Fruit fly (Drosophila melanogaster) whole organism, embryonic: ENCODE data around the gene Pfdn2.

ENCODE experiments used
- C15 ChIP-seq: fragments of 200-800 bp; sonication (Bioruptor generic); IDR thresholded peaks from 3 replicates; pipeline ENCODE4 v1.3.6; 2022; ENCODE audit warnings: missing biosample characterization, missing genetic modification characterization
- CG11723 ChIP-seq: fragments of 200-800 bp; sonication (Bioruptor generic); optimal IDR thresholded peaks from 2 replicates; lab custom pipeline; 2017; ENCODE audit warnings: missing biosample characterization, mild to moderate bottlenecking, missing genetic modification characterization
- CG12744 ChIP-seq: fragments of 200-800 bp; sonication (Bioruptor generic); optimal IDR thresholded peaks from 2 replicates; lab custom pipeline; 2016; ENCODE audit warnings: missing biosample characterization, missing genetic modification characterization
- CG12769 ChIP-seq: fragments of 200-800 bp; sonication (Bioruptor generic); optimal IDR thresholded peaks from 2 replicates; lab custom pipeline; 2019; ENCODE audit warnings: missing biosample characterization, mild to moderate bottlenecking, missing genetic modification characterization, moderate library complexity
- CG13287 ChIP-seq: fragments of 200-800 bp; sonication (Bioruptor generic); IDR thresholded peaks from 2 replicates; pipeline ENCODE4 v1.3.6; 2022; ENCODE audit warnings: missing biosample characterization, missing genetic modification characterization; ENCODE audit not compliant: partially characterized antibody
- CG15011 ChIP-seq: fragments of 200-800 bp; sonication (Bioruptor generic); optimal IDR thresholded peaks from 3 replicates; lab custom pipeline; 2018; ENCODE audit warnings: missing biosample characterization, mild to moderate bottlenecking, missing genetic modification characterization
- CG1529 ChIP-seq: fragments of 200-800 bp; sonication (Bioruptor generic); optimal IDR thresholded peaks from 3 replicates; lab custom pipeline; 2018; ENCODE audit warnings: missing biosample characterization, missing genetic modification characterization
- CG15601 ChIP-seq: fragments of 200-800 bp; sonication (Bioruptor generic); optimal IDR thresholded peaks from 3 replicates; lab custom pipeline; 2019; ENCODE audit warnings: missing biosample characterization, mild to moderate bottlenecking, missing genetic modification characterization, moderate library complexity
- CG17359 ChIP-seq: fragments of 200-800 bp; sonication (Bioruptor generic); optimal IDR thresholded peaks from 3 replicates; lab custom pipeline; 2018; ENCODE audit warnings: missing biosample characterization, mild to moderate bottlenecking, missing genetic modification characterization, moderate library complexity
- CG18599 ChIP-seq: fragments of 200-800 bp; sonication (Bioruptor generic); optimal IDR thresholded peaks from 3 replicates; lab custom pipeline; 2017; ENCODE audit warnings: missing biosample characterization, missing genetic modification characterization, mild to moderate bottlenecking, moderate library complexity, missing genetic modification reagents
- CG3407 ChIP-seq: fragments of 200-800 bp; sonication (Bioruptor generic); optimal IDR thresholded peaks from 2 replicates; lab custom pipeline; 2018; ENCODE audit warnings: missing biosample characterization, mild to moderate bottlenecking, missing genetic modification characterization
- CG34376 ChIP-seq: fragments of 200-800 bp; sonication (Bioruptor generic); optimal IDR thresholded peaks from 2 replicates; lab custom pipeline; 2018; ENCODE audit warnings: missing biosample characterization, mild to moderate bottlenecking, missing genetic modification characterization
- CG34422 ChIP-seq: fragments of 200-800 bp; sonication (Bioruptor generic); IDR thresholded peaks from 3 replicates; pipeline ENCODE4 v1.3.6; 2022; ENCODE audit warnings: missing biosample characterization, missing genetic modification characterization
- CG4328 ChIP-seq: fragments of 200-800 bp; sonication (Bioruptor generic); optimal IDR thresholded peaks from 3 replicates; lab custom pipeline; 2017; ENCODE audit warnings: missing biosample characterization, missing genetic modification reagents, missing genetic modification characterization
- CG4820 ChIP-seq: fragments of 200-800 bp; sonication (Bioruptor generic); optimal IDR thresholded peaks from 3 replicates; lab custom pipeline; 2016; ENCODE audit warnings: missing biosample characterization, missing genetic modification characterization
- CG6683 ChIP-seq: fragments of 200-800 bp; sonication (Bioruptor generic); optimal IDR thresholded peaks from 2 replicates; lab custom pipeline; 2017; ENCODE audit warnings: missing biosample characterization, mild to moderate bottlenecking, missing genetic modification characterization, missing genetic modification reagents
- CG9932 ChIP-seq: fragments of 200-800 bp; sonication (Bioruptor generic); IDR thresholded peaks from 2 replicates; pipeline ENCODE4 v1.3.6; 2022; ENCODE audit warnings: missing biosample characterization, missing genetic modification characterization
- CrebB ChIP-seq: fragments of 200-800 bp; sonication (Bioruptor generic); optimal IDR thresholded peaks from 3 replicates; lab custom pipeline; 2018; ENCODE audit warnings: missing biosample characterization, mild to moderate bottlenecking, missing genetic modification characterization
- Dbx ChIP-seq: fragments of 200-800 bp; sonication (Bioruptor generic); IDR thresholded peaks from 3 replicates; pipeline ENCODE4 v1.3.6; 2022; ENCODE audit warnings: missing biosample characterization, missing genetic modification characterization
- Deaf1 ChIP-seq: fragments of 200-800 bp; optimal IDR thresholded peaks from 3 replicates; lab custom pipeline; 2019; ENCODE audit warnings: missing biosample characterization, mild to moderate bottlenecking, missing genetic modification characterization, moderate library complexity
- E2f2 ChIP-seq: fragments of 200-800 bp; sonication (Bioruptor generic); IDR thresholded peaks from 2 replicates; pipeline ENCODE4 v1.3.6; 2022; ENCODE audit warnings: missing biosample characterization, missing genetic modification characterization
- Hr51 ChIP-seq, 2 experiments: fragments of 200-800 bp; sonication (Bioruptor generic); optimal IDR thresholded peaks; 2 replicates in 1 of 2; 3 replicates in 1 of 2; lab custom pipeline; 2016 to 2018; ENCODE audit warnings: missing biosample characterization in 2 of 2, missing genetic modification characterization in 2 of 2, mild to moderate bottlenecking in 1 of 2, moderate library complexity in 1 of 2
- Meics ChIP-seq: fragments of 200-800 bp; sonication (Bioruptor generic); optimal IDR thresholded peaks from 2 replicates; lab custom pipeline; 2017; ENCODE audit warnings: missing biosample characterization, mild to moderate bottlenecking, missing genetic modification characterization
- Pdp1 ChIP-seq, 2 experiments: fragments of 200-800 bp; sonication (Bioruptor generic); optimal IDR thresholded peaks; 3 replicates each; lab custom pipeline; 2016; ENCODE audit warnings: missing biosample characterization in 2 of 2, missing genetic modification characterization in 2 of 2, mild to moderate bottlenecking in 1 of 2, moderate library complexity in 1 of 2
- Stat92E ChIP-seq, 3 experiments: fragments of >200 bp in 2 of 3; fragments of 200-800 bp in 1 of 3; sonication (Bioruptor generic) in 1 of 3; optimal IDR thresholded peaks; 2 replicates each; lab custom pipeline; 2017 to 2019; ENCODE audit warnings: missing biosample characterization in 3 of 3, missing genetic modification characterization in 3 of 3, mild to moderate bottlenecking in 1 of 3, moderate library complexity in 1 of 3
- cg ChIP-seq: fragments of 200-800 bp; sonication (Bioruptor generic); optimal IDR thresholded peaks from 3 replicates; lab custom pipeline; 2019; ENCODE audit warnings: missing biosample characterization, mild to moderate bottlenecking, missing genetic modification characterization, moderate library complexity
- crol ChIP-seq: fragments of 200-800 bp; sonication (Bioruptor generic); IDR thresholded peaks from 2 replicates; pipeline ENCODE4 v1.3.6; 2022; ENCODE audit warnings: missing biosample characterization, missing genetic modification characterization
- eve ChIP-seq, 2 experiments: fragments of >200 bp; optimal IDR thresholded peaks; 2 replicates each; lab custom pipeline; 2017; ENCODE audit warnings: missing biosample characterization in 2 of 2, missing genetic modification characterization in 2 of 2
- fd64A ChIP-seq: fragments of 200-800 bp; sonication (Bioruptor generic); optimal IDR thresholded peaks from 3 replicates; lab custom pipeline; 2018; ENCODE audit warnings: missing biosample characterization, mild to moderate bottlenecking, missing genetic modification characterization
- fru ChIP-seq: fragments of >200 bp; optimal IDR thresholded peaks from 2 replicates; lab custom pipeline; 2017
- gcm2 ChIP-seq: fragments of 200-800 bp; sonication (Bioruptor generic); optimal IDR thresholded peaks from 2 replicates; lab custom pipeline; 2016; ENCODE audit warnings: missing biosample characterization, missing genetic modification characterization
- hbn ChIP-seq: fragments of 200-800 bp; sonication (Bioruptor generic); IDR thresholded peaks from 2 replicates; pipeline ENCODE4 v1.3.6; 2022; ENCODE audit warnings: missing biosample characterization, missing genetic modification characterization; ENCODE audit not compliant: partially characterized antibody
- kah ChIP-seq: fragments of 200-800 bp; sonication (Bioruptor generic); optimal IDR thresholded peaks from 2 replicates; lab custom pipeline; 2018; ENCODE audit warnings: missing biosample characterization, mild to moderate bottlenecking, missing genetic modification characterization
- ken ChIP-seq: fragments of 200-800 bp; sonication (Bioruptor generic); IDR thresholded peaks from 3 replicates; pipeline ENCODE4 v1.3.6; 2022; ENCODE audit warnings: missing biosample characterization, missing genetic modification characterization
- lab ChIP-seq: fragments of 200-800 bp; sonication (Bioruptor generic); optimal IDR thresholded peaks from 3 replicates; lab custom pipeline; 2017; ENCODE audit warnings: missing biosample characterization, missing genetic modification characterization, mild to moderate bottlenecking, moderate library complexity, missing genetic modification reagents
- lmd ChIP-seq: fragments of 200-800 bp; sonication (Bioruptor generic); IDR thresholded peaks from 2 replicates; pipeline ENCODE4 v1.3.6; 2022; ENCODE audit warnings: missing biosample characterization, missing genetic modification characterization
- maf-S ChIP-seq: fragments of 200-800 bp; sonication (Bioruptor generic); optimal IDR thresholded peaks from 2 replicates; lab custom pipeline; 2016; ENCODE audit warnings: missing biosample characterization, missing genetic modification characterization
- mirr ChIP-seq: fragments of 200-800 bp; sonication (Bioruptor generic); optimal IDR thresholded peaks from 3 replicates; lab custom pipeline; 2018; ENCODE audit warnings: missing biosample characterization, mild to moderate bottlenecking, missing genetic modification characterization
- nerfin-1 ChIP-seq: fragments of 200-800 bp; sonication (Bioruptor generic); optimal IDR thresholded peaks from 3 replicates; lab custom pipeline; 2019; ENCODE audit warnings: missing biosample characterization, mild to moderate bottlenecking, missing genetic modification characterization, moderate library complexity
- nmo ChIP-seq: fragments of 200-800 bp; sonication (Bioruptor generic); optimal IDR thresholded peaks from 2 replicates; lab custom pipeline; 2018; ENCODE audit warnings: missing biosample characterization, mild to moderate bottlenecking, missing genetic modification characterization, moderate library complexity
- odd ChIP-seq: fragments of 200-800 bp; sonication (Bioruptor generic); optimal IDR thresholded peaks from 2 replicates; lab custom pipeline; 2017; ENCODE audit warnings: missing biosample characterization, mild to moderate bottlenecking, missing genetic modification characterization
- peb ChIP-seq: fragments of 200-800 bp; sonication (Bioruptor generic); IDR thresholded peaks from 2 replicates; pipeline ENCODE4 v1.3.6; 2022; ENCODE audit warnings: missing biosample characterization, missing genetic modification characterization
- pfk ChIP-seq: fragments of 200-800 bp; sonication (Bioruptor generic); optimal IDR thresholded peaks from 2 replicates; lab custom pipeline; 2018; ENCODE audit warnings: missing biosample characterization, mild to moderate bottlenecking, missing genetic modification characterization, moderate library complexity
- run ChIP-seq: fragments of 200-800 bp; sonication (Bioruptor generic); optimal IDR thresholded peaks from 3 replicates; lab custom pipeline; 2018; ENCODE audit warnings: missing biosample characterization, mild to moderate bottlenecking, missing genetic modification characterization
- sc ChIP-seq, 3 experiments: fragments of >200 bp in 2 of 3; fragments of 200-800 bp in 1 of 3; sonication (Bioruptor generic) in 1 of 3; optimal IDR thresholded peaks; 2 replicates in 2 of 3; 3 replicates in 1 of 3; lab custom pipeline; 2017; ENCODE audit warnings: mild to moderate bottlenecking in 1 of 3, missing biosample characterization in 1 of 3, missing genetic modification characterization in 1 of 3, missing genetic modification reagents in 1 of 3
- sima ChIP-seq: fragments of 200-800 bp; sonication (Bioruptor generic); optimal IDR thresholded peaks from 2 replicates; lab custom pipeline; 2016; ENCODE audit warnings: missing biosample characterization, missing genetic modification characterization
- tin ChIP-seq: fragments of 200-800 bp; sonication (Bioruptor generic); optimal IDR thresholded peaks from 3 replicates; lab custom pipeline; 2016; ENCODE audit warnings: missing biosample characterization, missing genetic modification characterization
- vvl ChIP-seq: fragments of 200-800 bp; sonication (Bioruptor generic); IDR thresholded peaks from 2 replicates; pipeline ENCODE4 v1.3.6; 2022; ENCODE audit warnings: missing biosample characterization, missing genetic modification characterization
- wek ChIP-seq: fragments of 200-800 bp; sonication (Bioruptor generic); optimal IDR thresholded peaks from 3 replicates; lab custom pipeline; 2018; ENCODE audit warnings: missing biosample characterization, mild to moderate bottlenecking, missing genetic modification characterization, moderate library complexity

Gene Pfdn2

DNA sequence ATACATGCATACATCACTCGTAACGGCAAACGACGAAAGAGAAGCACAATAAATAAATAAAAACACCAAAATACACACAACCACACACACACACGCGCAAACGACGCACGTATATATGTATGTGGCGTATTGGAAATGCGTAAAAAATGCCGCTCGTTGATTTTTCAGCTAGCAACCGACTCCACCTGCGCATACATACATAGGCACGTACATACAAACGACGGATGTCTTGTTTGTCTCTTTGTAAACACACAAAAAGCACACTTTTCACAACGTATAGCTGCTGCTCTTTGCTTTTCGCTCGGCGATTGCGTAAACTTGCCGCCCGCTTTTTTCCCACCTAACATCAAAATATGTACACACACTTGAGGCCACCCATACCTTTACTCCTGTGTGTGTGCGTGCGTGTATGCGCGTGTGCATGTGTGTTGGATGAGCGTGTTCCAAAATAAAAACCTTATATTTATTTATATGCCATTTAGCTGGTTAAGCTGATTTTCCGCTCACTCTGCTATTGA lies 45.8 kb upstream of the Pfdn2 start (continued):
- TF ChIP-seq Pdp1 (GFP tag; optimal IDR thresholded peaks at IDR 0.05; lab: Kevin White, UChicago) = peak in 1 of 2 experiments; percentile 100
- TF ChIP-seq CG6683 (GFP tag; lab: Kevin White, UChicago) = peak; percentile 64
- no peak for TF ChIP-seq C15 (GFP tag; lab: Robert Waterston, UW)
- peak; percentile 48 for TF ChIP-seq CG15011 (GFP tag; lab: Kevin White, UChicago)
- peak; percentile 14 for TF ChIP-seq nmo (GFP tag; lab: Kevin White, UChicago)
- TF ChIP-seq CG1529 (GFP tag; lab: Kevin White, UChicago) = peak; percentile 30
- 0 out of 2 replicates have a peak, but pooled peaks have one; percentile 6 for TF ChIP-seq CG9932 (GFP tag; lab: Robert Waterston, UW)
- no peak for TF ChIP-seq gcm2
- TF ChIP-seq run (tag; lab: Kevin White, UChicago) = no peak
- TF ChIP-seq CG4328 (GFP tag; lab: Kevin White, UChicago) = peak; percentile 79
- TF ChIP-seq mirr (GFP tag; lab: Kevin White, UChicago) = peak; percentile 91
- TF ChIP-seq nerfin-1 = peak; percentile 83
- TF ChIP-seq eve (GFP tag; optimal IDR thresholded peaks at IDR 0.05; lab: Kevin White, UChicago) = no peak
- TF ChIP-seq odd = peak; percentile 47
- peak; percentile 52 for TF ChIP-seq CG3407 (GFP tag; lab: Kevin White, UChicago)
- no peak; the same call in 1 of the 2 replicates for TF ChIP-seq crol
- peak; percentile 67 for TF ChIP-seq CG18599
- no peak for TF ChIP-seq vvl (GFP tag; lab: Robert Waterston, UW)
- TF ChIP-seq ken (GFP tag; lab: Robert Waterston, UW) = no peak
- TF ChIP-seq peb (GFP tag; lab: Robert Waterston, UW) = no peak
- TF ChIP-seq CG15601 (tag; lab: Kevin White, UChicago) = peak; percentile 65
- peak; percentile 58 for TF ChIP-seq Deaf1 (tag; lab: Kevin White, UChicago)
- TF ChIP-seq tin (GFP tag; lab: Kevin White, UChicago) = no peak
- TF ChIP-seq Hr51 (GFP tag; optimal IDR thresholded peaks at IDR 0.05; lab: Kevin White, UChicago) = peak in 1 of 2 experiments; percentile 29
- peak; percentile 83 for TF ChIP-seq lab
- no peak for TF ChIP-seq maf-S (GFP tag; lab: Kevin White, UChicago)
- TF ChIP-seq CG12769 = peak; percentile 83
- peak; percentile 50 for TF ChIP-seq Meics (GFP tag; lab: Kevin White, UChicago)
- TF ChIP-seq hbn (GFP tag; lab: Robert Waterston, UW) = no peak
- TF ChIP-seq cg (GFP tag; lab: Kevin White, UChicago) = peak; percentile 98
- TF ChIP-seq sc (optimal IDR thresholded peaks at IDR 0.05; lab: Kevin White, UChicago) = no peak
- TF ChIP-seq sc (GFP tag; optimal IDR thresholded peaks at IDR 0.05; lab: Kevin White, UChicago) = peak; percentile 42
- peak; percentile 64 for TF ChIP-seq wek (GFP tag; lab: Kevin White, UChicago)
- TF ChIP-seq kah = peak; percentile 60
- TF ChIP-seq lmd = no peak
- TF ChIP-seq E2f2 (GFP tag; lab: Robert Waterston, UW) = peak; percentile 17; the same call in 1 of the 2 replicates
- no peak for TF ChIP-seq sima (GFP tag; lab: Kevin White, UChicago)
- TF ChIP-seq CG12744 (GFP tag; lab: Kevin White, UChicago) = no peak
- TF ChIP-seq CG13287 (GFP tag; lab: Robert Waterston, UW) = no peak
- peak; percentile 78 for TF ChIP-seq CG34376 (GFP tag; lab: Kevin White, UChicago)
- peak; percentile 18 for TF ChIP-seq CG11723 (GFP tag; lab: Kevin White, UChicago)
- peak; percentile 55 for TF ChIP-seq pfk (GFP tag; lab: Kevin White, UChicago)
- peak; percentile 47 for TF ChIP-seq CrebB (tag; lab: Kevin White, UChicago)
- peak; percentile 81 for TF ChIP-seq fd64A (GFP tag; lab: Kevin White, UChicago)
- TF ChIP-seq Stat92E (GFP tag; optimal IDR thresholded peaks at IDR 0.05; lab: Kevin White, UChicago) = peak in 1 of 3 experiments; percentile 90
- TF ChIP-seq CG4820 = no peak
- TF ChIP-seq fru (lab: Kevin White, UChicago) = no peak
- TF ChIP-seq CG17359 (tag; lab: Kevin White, UChicago) = peak; percentile 40
- TF ChIP-seq Dbx = 0 out of 3 replicates have a peak, but pooled peaks have one; percentile 17
- peak; percentile 58; the same call in 1 of the 3 replicates for TF ChIP-seq CG34422
